Fruit fly (Drosophila melanogaster) whole organism, embryonic: Measurements from ENCODE around the gene cbt.

Source experiments
- Atf-2 ChIP-seq: fragments of 200-800 bp; sonication (Bioruptor generic); optimal IDR thresholded peaks from 2 replicates; lab custom pipeline; 2016; ENCODE audit warnings: missing biosample characterization, missing genetic modification characterization
- CG11560 ChIP-seq: fragments of 200-800 bp; sonication (Bioruptor generic); IDR thresholded peaks from 3 replicates; pipeline ENCODE4 v1.3.6; 2022; ENCODE audit warnings: missing biosample characterization, missing genetic modification characterization
- CG12391 ChIP-seq: fragments of 200-800 bp; sonication (Bioruptor generic); optimal IDR thresholded peaks from 3 replicates; lab custom pipeline; 2018; ENCODE audit warnings: missing biosample characterization, mild to moderate bottlenecking, missing genetic modification characterization, moderate library complexity
- CG17361 ChIP-seq: fragments of 200-800 bp; sonication (Bioruptor generic); IDR thresholded peaks from 3 replicates; pipeline ENCODE4 v1.3.6; 2022; ENCODE audit warnings: missing biosample characterization, missing genetic modification characterization
- CG17612 ChIP-seq: fragments of 200-800 bp; sonication (Bioruptor generic); IDR thresholded peaks from 2 replicates; pipeline ENCODE4 v1.3.6; 2022; ENCODE audit warnings: missing biosample characterization, missing genetic modification characterization
- CG2120 ChIP-seq: fragments of 200-800 bp; sonication (Bioruptor generic); optimal IDR thresholded peaks from 3 replicates; lab custom pipeline; 2016; ENCODE audit warnings: missing biosample characterization, missing genetic modification characterization
- CG2202 ChIP-seq: fragments of 200-800 bp; sonication (Bioruptor generic); optimal IDR thresholded peaks from 2 replicates; lab custom pipeline; 2018; ENCODE audit warnings: missing biosample characterization, mild to moderate bottlenecking, missing genetic modification characterization
- CG33213 ChIP-seq: fragments of 200-800 bp; sonication (Bioruptor generic); optimal IDR thresholded peaks from 3 replicates; lab custom pipeline; 2016; ENCODE audit warnings: missing biosample characterization, missing genetic modification characterization
- CG3726 ChIP-seq: fragments of 200-800 bp; sonication (Bioruptor generic); IDR thresholded peaks from 3 replicates; pipeline ENCODE4, ENCODE4 v1.3.6; 2022; ENCODE audit warnings: missing biosample characterization, missing genetic modification characterization
- CG3847 ChIP-seq: fragments of 200-800 bp; sonication (Bioruptor generic); IDR thresholded peaks from 2 replicates; pipeline ENCODE4 v1.3.6; 2022; ENCODE audit warnings: missing biosample characterization, missing genetic modification characterization
- CG6175 ChIP-seq: fragments of 200-800 bp; sonication (Bioruptor generic); IDR thresholded peaks from 3 replicates; pipeline ENCODE4 v1.3.6; 2022; ENCODE audit warnings: missing biosample characterization, missing genetic modification characterization
- CG6765 ChIP-seq: fragments of 200-800 bp; sonication (Bioruptor generic); optimal IDR thresholded peaks from 3 replicates; lab custom pipeline; 2017; ENCODE audit warnings: missing biosample characterization, mild to moderate bottlenecking, missing genetic modification characterization
- CG8765 ChIP-seq: fragments of 200-800 bp; sonication (Bioruptor generic); IDR thresholded peaks from 2 replicates; pipeline ENCODE4 v1.3.6; 2022; ENCODE audit warnings: missing biosample characterization, missing genetic modification characterization
- CoRest ChIP-seq: fragments of 200-800 bp; sonication (Bioruptor generic); optimal IDR thresholded peaks from 3 replicates; lab custom pipeline; 2018; ENCODE audit warnings: missing biosample characterization, mild to moderate bottlenecking, missing genetic modification characterization, moderate library complexity
- E2f2 ChIP-seq: fragments of 200-800 bp; sonication (Bioruptor generic); IDR thresholded peaks from 2 replicates; pipeline ENCODE4 v1.3.6; 2022; ENCODE audit warnings: missing biosample characterization, missing genetic modification characterization
- Ets65A ChIP-seq: fragments of 200-800 bp; sonication (Bioruptor generic); peaks from one replicate; lab custom pipeline; 2016; ENCODE audit warnings: missing biosample characterization, missing genetic modification characterization
- Hey ChIP-seq: fragments of 200-800 bp; sonication (Bioruptor generic); optimal IDR thresholded peaks from 3 replicates; lab custom pipeline; 2018; ENCODE audit warnings: missing biosample characterization, mild to moderate bottlenecking, missing genetic modification characterization
- MBD-R2 ChIP-seq: fragments of 200-800 bp; sonication (Bioruptor generic); IDR thresholded peaks from 2 replicates; pipeline ENCODE4 v1.3.6; 2022; ENCODE audit warnings: missing biosample characterization, missing genetic modification characterization
- Mad ChIP-seq: fragments of 200-800 bp; sonication (Bioruptor generic); optimal IDR thresholded peaks from 2 replicates; lab custom pipeline; 2016; ENCODE audit warnings: missing biosample characterization, missing genetic modification characterization
- Med ChIP-seq: fragments of 200-800 bp; sonication (Bioruptor generic); peaks from one replicate; lab custom pipeline; 2016; ENCODE audit warnings: missing biosample characterization, missing genetic modification characterization, mild to moderate bottlenecking, inconsistent platforms, moderate library complexity
- Nf-YA ChIP-seq: fragments of 200-800 bp; sonication (Bioruptor generic); IDR thresholded peaks from 2 replicates; pipeline ENCODE4 v1.3.6; 2022; ENCODE audit warnings: missing biosample characterization, missing genetic modification characterization
- Optix ChIP-seq: fragments of 200-800 bp; sonication (Bioruptor generic); IDR thresholded peaks from 3 replicates; pipeline ENCODE4 v1.3.6; 2022; ENCODE audit warnings: missing biosample characterization, missing genetic modification characterization
- Sox102F ChIP-seq: fragments of 200-800 bp; sonication (Bioruptor generic); optimal IDR thresholded peaks from 2 replicates; lab custom pipeline; 2018; ENCODE audit warnings: missing biosample characterization, mild to moderate bottlenecking, missing genetic modification characterization, moderate library complexity
- abd-A ChIP-seq: fragments of 200-800 bp; sonication (Bioruptor generic); optimal IDR thresholded peaks from 3 replicates; lab custom pipeline; 2019; ENCODE audit warnings: missing biosample characterization, mild to moderate bottlenecking, missing genetic modification characterization, moderate library complexity
- bbx ChIP-seq: fragments of 200-800 bp; sonication (Bioruptor generic); IDR thresholded peaks from 2 replicates; pipeline ENCODE4 v1.3.6; 2022; ENCODE audit warnings: missing biosample characterization, missing genetic modification characterization; ENCODE audit not compliant: partially characterized antibody
- bcd ChIP-seq: fragments of 200-800 bp; sonication (Bioruptor generic); optimal IDR thresholded peaks from 2 replicates; lab custom pipeline; 2017; ENCODE audit warnings: missing biosample characterization, mild to moderate bottlenecking, missing genetic modification characterization
- chif ChIP-seq, 2 experiments: fragments of 200-800 bp; sonication (Bioruptor generic); optimal IDR thresholded peaks; 3 replicates each; lab custom pipeline; 2016; ENCODE audit warnings: missing biosample characterization in 2 of 2, missing genetic modification characterization in 2 of 2
- chinmo ChIP-seq: fragments of 200-800 bp; sonication (Bioruptor generic); IDR thresholded peaks from 4 replicates; pipeline ENCODE4 v1.3.6; 2022; ENCODE audit warnings: missing biosample characterization, missing genetic modification characterization; ENCODE audit not compliant: partially characterized antibody
- crol ChIP-seq: fragments of 200-800 bp; sonication (Bioruptor generic); IDR thresholded peaks from 2 replicates; pipeline ENCODE4 v1.3.6; 2022; ENCODE audit warnings: missing biosample characterization, missing genetic modification characterization
- cwo ChIP-seq: fragments of 200-800 bp; sonication (Bioruptor generic); optimal IDR thresholded peaks from 3 replicates; lab custom pipeline; 2017; ENCODE audit warnings: missing biosample characterization, missing genetic modification characterization, mild to moderate bottlenecking, moderate library complexity, missing genetic modification reagents
- dpn ChIP-seq, 2 experiments: fragments of 200-800 bp; sonication (Bioruptor generic); optimal IDR thresholded peaks; 3 replicates each; lab custom pipeline; 2016; ENCODE audit warnings: missing biosample characterization in 2 of 2, missing genetic modification characterization in 2 of 2
- eve ChIP-seq, 2 experiments: fragments of >200 bp; optimal IDR thresholded peaks; 2 replicates each; lab custom pipeline; 2017; ENCODE audit warnings: missing biosample characterization in 2 of 2, missing genetic modification characterization in 2 of 2
- exex ChIP-seq: fragments of 200-800 bp; sonication (Bioruptor generic); optimal IDR thresholded peaks from 4 replicates; lab custom pipeline; 2018; ENCODE audit warnings: missing biosample characterization, mild to moderate bottlenecking, missing genetic modification characterization, moderate library complexity
- gem ChIP-seq: fragments of 200-800 bp; sonication (Bioruptor generic); optimal IDR thresholded peaks from 2 replicates; lab custom pipeline; 2019; ENCODE audit warnings: missing biosample characterization, mild to moderate bottlenecking, missing genetic modification characterization, moderate library complexity
- grn ChIP-seq: fragments of 200-800 bp; sonication (Bioruptor generic); optimal IDR thresholded peaks from 3 replicates; lab custom pipeline; 2017; ENCODE audit warnings: missing biosample characterization, missing genetic modification characterization
- jing ChIP-seq: fragments of 200-800 bp; sonication (Bioruptor generic); optimal IDR thresholded peaks from 2 replicates; lab custom pipeline; 2018; ENCODE audit warnings: missing biosample characterization, mild to moderate bottlenecking, missing genetic modification characterization
- lab ChIP-seq: fragments of 200-800 bp; sonication (Bioruptor generic); optimal IDR thresholded peaks from 3 replicates; lab custom pipeline; 2017; ENCODE audit warnings: missing biosample characterization, missing genetic modification characterization, mild to moderate bottlenecking, moderate library complexity, missing genetic modification reagents
- mirr ChIP-seq: fragments of 200-800 bp; sonication (Bioruptor generic); optimal IDR thresholded peaks from 3 replicates; lab custom pipeline; 2018; ENCODE audit warnings: missing biosample characterization, mild to moderate bottlenecking, missing genetic modification characterization
- nmo ChIP-seq: fragments of 200-800 bp; sonication (Bioruptor generic); optimal IDR thresholded peaks from 2 replicates; lab custom pipeline; 2018; ENCODE audit warnings: missing biosample characterization, mild to moderate bottlenecking, missing genetic modification characterization, moderate library complexity
- sd ChIP-seq: fragments of 200-800 bp; sonication (Bioruptor generic); optimal IDR thresholded peaks from 3 replicates; lab custom pipeline; 2018; ENCODE audit warnings: missing biosample characterization, mild to moderate bottlenecking, missing genetic modification characterization, moderate library complexity
- sens ChIP-seq: fragments of 200-800 bp; sonication (Bioruptor generic); peaks from one replicate; lab custom pipeline; 2016; ENCODE audit warnings: missing biosample characterization, missing genetic modification characterization
- slbo ChIP-seq: fragments of 200-800 bp; sonication (Bioruptor generic); IDR thresholded peaks from 2 replicates; pipeline ENCODE4 v1.3.6; 2022; ENCODE audit warnings: missing biosample characterization, missing genetic modification characterization
- sug ChIP-seq: fragments of 200-800 bp; optimal IDR thresholded peaks from 2 replicates; lab custom pipeline; 2019; ENCODE audit warnings: missing biosample characterization, mild to moderate bottlenecking, missing genetic modification characterization, moderate library complexity
- zf30C ChIP-seq: fragments of 200-800 bp; sonication (Bioruptor generic); optimal IDR thresholded peaks from 3 replicates; lab custom pipeline; 2018; ENCODE audit warnings: missing biosample characterization, mild to moderate bottlenecking, missing genetic modification characterization

Gene cbt

DNA sequence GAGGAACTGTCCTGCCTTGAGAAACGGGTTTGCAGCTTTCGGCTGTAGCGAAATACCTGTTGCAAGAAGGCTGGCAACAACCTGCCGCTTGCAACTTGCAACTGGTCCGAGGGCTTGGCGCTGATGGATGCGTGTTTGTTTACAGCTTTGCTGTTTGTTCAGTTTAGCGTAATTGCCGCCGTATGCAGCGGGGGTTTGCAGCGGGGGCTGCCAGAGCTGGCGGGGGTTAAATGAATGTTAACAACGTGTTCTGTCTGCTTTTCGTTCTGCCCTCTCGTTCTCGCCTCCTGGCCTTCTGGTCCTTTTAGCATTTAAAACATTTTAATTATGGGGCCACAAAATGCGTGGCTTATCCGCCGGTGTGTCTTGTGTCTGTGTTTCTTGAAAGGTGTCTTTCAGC, 20.5 kb upstream of the cbt start:
- TF ChIP-seq Ets65A: peak; percentile 6
- peak; percentile 26 for TF ChIP-seq Med (GFP tag; lab: Kevin White, UChicago)
- no peak for TF ChIP-seq CG17612
- peak; percentile 6; the same call in 1 of the 2 replicates for TF ChIP-seq bbx (GFP tag; lab: Robert Waterston, UW)
- 0 out of 3 replicates have a peak, but pooled peaks have one; percentile 42 for TF ChIP-seq CG6175 (GFP tag; lab: Robert Waterston, UW)
- TF ChIP-seq CG8765: 0 out of 2 replicates have a peak, but pooled peaks have one; percentile 23
- TF ChIP-seq, all 482 proteins: peak for 5

DNA sequence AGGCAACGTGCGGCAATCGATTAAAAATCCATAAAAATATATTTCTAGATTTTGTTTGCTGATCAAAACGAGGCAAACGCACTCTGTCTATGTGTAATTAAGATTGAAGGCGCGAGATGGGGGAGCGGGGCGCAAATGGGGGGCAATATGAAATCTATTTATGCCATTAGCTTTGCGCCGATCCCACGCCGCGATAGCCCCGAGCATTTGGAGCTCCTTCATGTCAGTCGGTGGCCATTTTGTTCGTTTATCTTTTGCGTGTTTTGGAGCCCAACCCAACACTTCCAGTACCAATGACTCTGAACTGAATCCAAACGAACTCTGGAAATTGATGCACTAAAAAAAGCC, 19.0 kb upstream of the cbt start:
- TF ChIP-seq lab (GFP tag; lab: Kevin White, UChicago) (peak; percentile 76), sug (tag; lab: Kevin White, UChicago) (peak; percentile 37), crol (GFP tag; lab: Robert Waterston, UW) (peak; percentile 74), CG3726 (GFP tag; lab: Robert Waterston, UW) (no peak), CG2202 (tag; lab: Kevin White, UChicago) (no peak), dpn (GFP tag; optimal IDR thresholded peaks at IDR 0.05; lab: Kevin White, UChicago) (no peak), Nf-YA (GFP tag; lab: Robert Waterston, UW) (0 out of 2 replicates have a peak, but pooled peaks have one; percentile 11), MBD-R2 (GFP tag; lab: Robert Waterston, UW) (0 out of 2 replicates have a peak, but pooled peaks have one; percentile 1), CG11560 (no peak), jing (GFP tag; lab: Kevin White, UChicago) (no peak), chinmo (GFP tag; lab: Robert Waterston, UW) (peak; percentile 55; the same call in 1 of the 4 replicates), grn (GFP tag; lab: Kevin White, UChicago) (peak; percentile 90)

DNA sequence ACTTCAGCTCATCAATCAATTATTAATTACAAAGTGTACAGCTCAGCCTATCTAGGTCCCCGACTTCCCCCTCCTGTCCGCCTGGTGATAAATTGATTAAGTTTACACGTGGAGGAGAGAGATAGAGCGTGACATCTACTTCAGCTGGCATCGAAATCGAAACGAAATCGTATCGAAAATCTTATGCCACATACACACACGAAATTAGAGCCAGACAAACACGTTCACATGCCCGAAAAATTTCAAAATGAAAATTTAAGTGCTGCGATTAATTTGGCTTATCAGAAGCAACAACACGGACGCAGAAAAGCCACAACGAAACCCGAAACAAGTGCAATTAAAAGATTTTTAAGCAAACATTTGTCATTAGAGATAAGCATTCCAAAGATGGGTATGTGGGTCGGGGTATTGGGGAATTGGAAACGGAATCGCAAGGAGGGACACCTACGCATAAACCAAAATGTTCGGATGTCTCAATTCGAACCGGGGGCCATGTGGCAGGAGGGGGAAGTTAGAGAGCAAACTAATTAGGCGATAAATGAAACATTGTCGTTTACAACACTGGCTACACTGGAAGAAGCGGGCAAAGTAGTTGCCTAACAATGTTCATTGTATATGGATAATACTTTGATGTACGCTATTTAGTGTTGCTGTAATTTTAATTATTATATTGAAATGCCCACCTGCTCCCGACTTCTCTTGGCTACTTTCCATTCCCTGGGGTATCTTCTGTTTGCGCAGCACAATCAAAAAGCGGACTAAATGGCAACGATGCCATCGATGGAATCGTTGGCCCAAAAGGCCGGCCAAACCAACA, 18.4 kb upstream of the cbt start:
- TF ChIP-seq crol (GFP tag; lab: Robert Waterston, UW): 0 out of 2 replicates have a peak, but pooled peaks have one; percentile 22
- no peak for TF ChIP-seq CG33213 (GFP tag; lab: Kevin White, UChicago)
- peak; percentile 1 for TF ChIP-seq bcd (GFP tag; lab: Kevin White, UChicago)
- TF ChIP-seq E2f2: no peak
- peak; percentile 13 for TF ChIP-seq gem (tag; lab: Kevin White, UChicago)
- peak in 1 of 2 experiments; percentile 38 for TF ChIP-seq eve (GFP tag; optimal IDR thresholded peaks at IDR 0.05; lab: Kevin White, UChicago)
- peak in 1 of 2 experiments; percentile 19 for TF ChIP-seq chif (GFP tag; optimal IDR thresholded peaks at IDR 0.05; lab: Kevin White, UChicago)
- TF ChIP-seq exex (tag; lab: Kevin White, UChicago): peak; percentile 96
- TF ChIP-seq zf30C (GFP tag; lab: Kevin White, UChicago): peak; percentile 31
- peak; percentile 5 for TF ChIP-seq Sox102F (GFP tag; lab: Kevin White, UChicago)
- peak; percentile 48 for TF ChIP-seq sd
- TF ChIP-seq Optix (GFP tag; lab: Robert Waterston, UW): 0 out of 3 replicates have a peak, but pooled peaks have one; percentile 23
- no peak for TF ChIP-seq CG6765 (GFP tag; lab: Kevin White, UChicago)
- TF ChIP-seq mirr (GFP tag; lab: Kevin White, UChicago): peak; percentile 88
- peak; percentile 13 for TF ChIP-seq Mad (GFP tag; lab: Kevin White, UChicago)
- peak; percentile 30 for TF ChIP-seq CG2120 (GFP tag; lab: Kevin White, UChicago)
- TF ChIP-seq slbo (GFP tag; lab: Robert Waterston, UW): peak; percentile 37
- TF ChIP-seq CG12391: peak; percentile 13
- TF ChIP-seq nmo (GFP tag; lab: Kevin White, UChicago): peak; percentile 8
- 0 out of 2 replicates have a peak, but pooled peaks have one; percentile 10 for TF ChIP-seq MBD-R2 (GFP tag; lab: Robert Waterston, UW)
- TF ChIP-seq Ets65A: peak; percentile 71
- peak; percentile 57 for TF ChIP-seq cwo
- 0 out of 4 replicates have a peak, but pooled peaks have one; percentile 42 for TF ChIP-seq chinmo (GFP tag; lab: Robert Waterston, UW)
- TF ChIP-seq CoRest: peak; percentile 9
- TF ChIP-seq grn (GFP tag; lab: Kevin White, UChicago): peak; percentile 92
- TF ChIP-seq CG17361 (GFP tag; lab: Robert Waterston, UW): 0 out of 3 replicates have a peak, but pooled peaks have one; percentile 10
- no peak for TF ChIP-seq Hey
- TF ChIP-seq Atf-2: no peak
- peak; percentile 77 for TF ChIP-seq sens (GFP tag; lab: Kevin White, UChicago)
- TF ChIP-seq abd-A (tag; lab: Kevin White, UChicago): no peak
- 0 out of 2 replicates have a peak, but pooled peaks have one; percentile 29 for TF ChIP-seq CG3847 (GFP tag; lab: Robert Waterston, UW)
